Fruit fly (Drosophila melanogaster) whole organism, embryonic: ENCODE measurements around the gene CG15643.

Source experiments
- CG10366 ChIP-seq: fragments of 200-800 bp; sonication (Bioruptor generic); IDR thresholded peaks from 2 replicates; pipeline ENCODE4 v1.3.6; 2022; ENCODE audit warnings: missing biosample characterization, missing genetic modification characterization
- CG14441 ChIP-seq: fragments of 200-800 bp; sonication (Bioruptor generic); IDR thresholded peaks from 2 replicates; pipeline ENCODE4 v1.3.6; 2022; ENCODE audit warnings: missing biosample characterization, missing genetic modification characterization
- CG16815 ChIP-seq: fragments of 200-800 bp; sonication (Bioruptor generic); optimal IDR thresholded peaks from 3 replicates; lab custom pipeline; 2017; ENCODE audit warnings: missing biosample characterization, mild to moderate bottlenecking, missing genetic modification characterization
- CG6791 ChIP-seq: fragments of 200-800 bp; sonication (Bioruptor generic); IDR thresholded peaks from 3 replicates; pipeline ENCODE4 v1.3.6; 2022; ENCODE audit warnings: missing biosample characterization, missing genetic modification characterization; ENCODE audit not compliant: partially characterized antibody
- CG9609 ChIP-seq: fragments of 200-800 bp; sonication (Bioruptor generic); optimal IDR thresholded peaks from 3 replicates; lab custom pipeline; 2016; ENCODE audit warnings: missing biosample characterization, missing genetic modification characterization
- CrebB ChIP-seq: fragments of 200-800 bp; sonication (Bioruptor generic); optimal IDR thresholded peaks from 3 replicates; lab custom pipeline; 2018; ENCODE audit warnings: missing biosample characterization, mild to moderate bottlenecking, missing genetic modification characterization
- HHEX ChIP-seq: fragments of 200-800 bp; sonication (Bioruptor generic); optimal IDR thresholded peaks from 3 replicates; lab custom pipeline; 2017; ENCODE audit warnings: missing biosample characterization, mild to moderate bottlenecking, missing genetic modification characterization, missing genetic modification reagents
- Hr39 ChIP-seq: fragments of >200 bp; optimal IDR thresholded peaks from 2 replicates; lab custom pipeline; 2017
- MTF-1 ChIP-seq: fragments of 200-800 bp; sonication (Bioruptor generic); optimal IDR thresholded peaks from 2 replicates; lab custom pipeline; 2018; ENCODE audit warnings: missing biosample characterization, mild to moderate bottlenecking, missing genetic modification characterization, borderline replicate concordance
- Max ChIP-seq: fragments of 200-800 bp; sonication (Bioruptor generic); optimal IDR thresholded peaks from 2 replicates; lab custom pipeline; 2016; ENCODE audit warnings: missing biosample characterization, mild to moderate bottlenecking, missing genetic modification characterization
- lov ChIP-seq, 2 experiments: fragments of 200-800 bp in 1 of 2; fragments of >200 bp in 1 of 2; sonication (Bioruptor generic) in 1 of 2; IDR thresholded peaks in 1 of 2; optimal IDR thresholded peaks in 1 of 2; 2 replicates in 1 of 2; 3 replicates in 1 of 2; pipeline versions ENCODE4 v1.3.6 to Lab custom; 2017 to 2022; ENCODE audit warnings: missing biosample characterization in 1 of 2, missing genetic modification characterization in 1 of 2
- pum ChIP-seq: fragments of 200-800 bp; sonication (Bioruptor generic); optimal IDR thresholded peaks from 2 replicates; lab custom pipeline; 2016; ENCODE audit warnings: missing biosample characterization, missing genetic modification characterization
- salm ChIP-seq: fragments of 200-800 bp; sonication (Bioruptor generic); optimal IDR thresholded peaks from 2 replicates; lab custom pipeline; 2018; ENCODE audit warnings: missing biosample characterization, mild to moderate bottlenecking, missing genetic modification characterization
- sna ChIP-seq: fragments of 200-800 bp; sonication (Bioruptor generic); IDR thresholded peaks from 2 replicates; pipeline ENCODE4 v1.3.6; 2022; ENCODE audit warnings: missing biosample characterization, missing genetic modification characterization; ENCODE audit not compliant: partially characterized antibody

dm6 chrX:15594230-15594857, 22.4 kb upstream of the CG15643 start:
- TF ChIP-seq salm (tag; lab: Kevin White, UChicago), result no peak
- TF ChIP-seq Max (GFP tag; lab: Kevin White, UChicago), result no peak
- peak; percentile 60 for TF ChIP-seq CG14441
- no peak for TF ChIP-seq CG9609 (GFP tag; lab: Kevin White, UChicago)
- peak; percentile 33; the same call in 1 of the 3 replicates for TF ChIP-seq CG6791 (GFP tag; lab: Robert Waterston, UW)
- TF ChIP-seq pum (GFP tag; lab: Kevin White, UChicago), result no peak
- no peak for TF ChIP-seq CrebB (tag; lab: Kevin White, UChicago)
- no peak for TF ChIP-seq MTF-1 (GFP tag; lab: Kevin White, UChicago)
- TF ChIP-seq sna (GFP tag; lab: Robert Waterston, UW), result no peak
- no peak for TF ChIP-seq CG16815 (GFP tag; lab: Kevin White, UChicago)
- no peak for TF ChIP-seq HHEX (GFP tag; lab: Kevin White, UChicago)
- TF ChIP-seq lov (optimal IDR thresholded peaks at IDR 0.05; lab: Kevin White, UChicago), result no peak
- no peak for TF ChIP-seq lov (GFP tag; IDR thresholded peaks at IDR 0.05; lab: Robert Waterston, UW)
- peak; percentile 20 for TF ChIP-seq CG10366 (GFP tag; lab: Robert Waterston, UW)
- no peak for TF ChIP-seq Hr39 (lab: Kevin White, UChicago)
